Worm (Caenorhabditis elegans): ENCODE data around the gene F35H12.5.

ce11 chrX:915510-915909 is 2.7 kb upstream of the F35H12.5 start, which contains the start of gene sel-12:
- no peak for TF ChIP-seq nhr-77 (tag; optimal IDR thresholded peaks at IDR 0.05)
- TF ChIP-seq ama-1 (optimal IDR thresholded peaks at IDR 0.05) = no peak
- TF ChIP-seq sox-4 (tag; optimal IDR thresholded peaks at IDR 0.05) = no peak
- TF ChIP-seq ztf-4 (tag; optimal IDR thresholded peaks at IDR 0.05) = no peak
- no peak for TF ChIP-seq aha-1 (tag; optimal IDR thresholded peaks at IDR 0.05)
- TF ChIP-seq elt-2 (tag; optimal IDR thresholded peaks at IDR 0.05) = no peak
- no peak for TF ChIP-seq egl-27 (tag; optimal IDR thresholded peaks at IDR 0.05)
- TF ChIP-seq hpl-2 (GFP tag; optimal IDR thresholded peaks at IDR 0.05) = no peak
- TF ChIP-seq snpc-4 (tag; optimal IDR thresholded peaks at IDR 0.05) = no peak
- TF ChIP-seq zag-1 (tag; optimal IDR thresholded peaks at IDR 0.05) = no peak
- TF ChIP-seq unc-30 (tag; optimal IDR thresholded peaks at IDR 0.05) = no peak
